Worm (Caenorhabditis elegans) whole organism, L2 larva: ENCODE results near the gene Y47D3A.14.
"Not testable (repeated sequence)": the region's sequence is repeated elsewhere in the genome, so short reads cannot be mapped to it uniquely, and the experiment has no call there.

ENCODE experiments used
- C34F6.9 ChIP-seq: fragments of 150-350 bp; optimal IDR thresholded peaks from 2 replicates; lab custom pipeline; 2014; ENCODE audit warnings: missing biosample characterization, missing genetic modification characterization
- F13H6.1 ChIP-seq: sonication (generic microtip); optimal IDR thresholded peaks from 2 replicates; lab custom pipeline; 2016; ENCODE audit warnings: missing genetic modification characterization, missing compliant biosample characterization
- R02D3.7 ChIP-seq: fragments of 150-350 bp; optimal IDR thresholded peaks from 2 replicates; lab custom pipeline; 2014; ENCODE audit warnings: missing biosample characterization, missing genetic modification characterization
- ama-1 ChIP-seq: fragments of 150-350 bp; optimal IDR thresholded peaks from 2 replicates; lab custom pipeline; 2018; ENCODE audit warnings: inconsistent platforms
- ceh-16 ChIP-seq: fragments of 150-350 bp; optimal IDR thresholded peaks from 2 replicates; lab custom pipeline; 2014; ENCODE audit warnings: missing biosample characterization, missing genetic modification characterization
- ceh-82 ChIP-seq: fragments of 150-350 bp; optimal IDR thresholded peaks from 2 replicates; lab custom pipeline; 2014; ENCODE audit warnings: missing biosample characterization, missing genetic modification characterization
- crh-2 ChIP-seq: sonication (generic microtip); optimal IDR thresholded peaks from 2 replicates; lab custom pipeline; 2017; ENCODE audit warnings: missing biosample characterization, missing genetic modification characterization
- dmd-4 ChIP-seq: sonication (generic microtip); optimal IDR thresholded peaks from 2 replicates; lab custom pipeline; 2017; ENCODE audit warnings: missing biosample characterization, missing genetic modification characterization
- egl-27 ChIP-seq: sonication (generic microtip); optimal IDR thresholded peaks from 3 replicates; lab custom pipeline; 2017; ENCODE audit warnings: missing biosample characterization, missing genetic modification reagents, missing genetic modification characterization
- elt-1 ChIP-seq: fragments of 150-350 bp; optimal IDR thresholded peaks from 2 replicates; lab custom pipeline; 2014; ENCODE audit warnings: missing biosample characterization, missing genetic modification characterization
- fos-1 ChIP-seq: fragments of 150-350 bp; optimal IDR thresholded peaks from 2 replicates; lab custom pipeline; 2014; ENCODE audit warnings: missing biosample characterization, missing genetic modification characterization
- gmeb-1 ChIP-seq: fragments of 150-350 bp; optimal IDR thresholded peaks from 2 replicates; lab custom pipeline; 2014; ENCODE audit warnings: missing biosample characterization, missing genetic modification characterization
- lin-13 ChIP-seq: fragments of 150-350 bp; optimal IDR thresholded peaks from 2 replicates; lab custom pipeline; 2014; ENCODE audit warnings: missing biosample characterization, missing genetic modification reagents, missing genetic modification characterization
- lsy-2 ChIP-seq, 2 experiments: fragments of 150-350 bp in 1 of 2; sonication (generic microtip) in 1 of 2; optimal IDR thresholded peaks; 2 replicates each; lab custom pipeline; 2014 to 2017; ENCODE audit warnings: missing biosample characterization in 2 of 2, missing genetic modification characterization in 2 of 2
- mab-5 ChIP-seq: fragments of 150-350 bp; optimal IDR thresholded peaks from 2 replicates; lab custom pipeline; 2014; ENCODE audit warnings: missing biosample characterization, missing genetic modification characterization
- mbf-1 ChIP-seq: sonication (generic microtip); optimal IDR thresholded peaks from 2 replicates; lab custom pipeline; 2017; ENCODE audit warnings: missing biosample characterization, missing genetic modification characterization
- mdl-1 ChIP-seq, 2 experiments: fragments of 150-350 bp in 1 of 2; sonication (generic microtip) in 1 of 2; optimal IDR thresholded peaks; 2 replicates each; lab custom pipeline; 2017; ENCODE audit warnings: missing biosample characterization in 2 of 2, missing genetic modification characterization in 2 of 2
- nhr-10 ChIP-seq: sonication (generic microtip); optimal IDR thresholded peaks from 2 replicates; lab custom pipeline; 2017; ENCODE audit warnings: missing biosample characterization, missing genetic modification characterization
- nhr-12 ChIP-seq: fragments of 150-350 bp; optimal IDR thresholded peaks from 2 replicates; lab custom pipeline; 2014; ENCODE audit warnings: missing biosample characterization, missing genetic modification characterization
- nhr-129 ChIP-seq: fragments of 150-350 bp; optimal IDR thresholded peaks from 2 replicates; lab custom pipeline; 2014; ENCODE audit warnings: missing biosample characterization, missing genetic modification characterization
- nhr-21 ChIP-seq: fragments of 150-350 bp; optimal IDR thresholded peaks from 2 replicates; lab custom pipeline; 2014; ENCODE audit warnings: missing biosample characterization, missing genetic modification characterization
- nhr-237 ChIP-seq: fragments of 150-350 bp; optimal IDR thresholded peaks from 2 replicates; lab custom pipeline; 2014; ENCODE audit warnings: missing biosample characterization, missing genetic modification characterization
- nhr-25 ChIP-seq: fragments of 150-350 bp; sonication (generic microtip); optimal IDR thresholded peaks from 3 replicates; lab custom pipeline; 2014; ENCODE audit warnings: missing biosample characterization, missing genetic modification characterization
- nhr-6 ChIP-seq: fragments of 150-350 bp; optimal IDR thresholded peaks from 2 replicates; lab custom pipeline; 2014; ENCODE audit warnings: missing biosample characterization, missing genetic modification characterization
- nhr-77 ChIP-seq: fragments of 150-350 bp; optimal IDR thresholded peaks from 2 replicates; lab custom pipeline; 2014; ENCODE audit warnings: missing biosample characterization, missing genetic modification characterization
- peb-1 ChIP-seq: fragments of 150-350 bp; optimal IDR thresholded peaks from 2 replicates; lab custom pipeline; 2014; ENCODE audit warnings: missing biosample characterization, missing genetic modification characterization
- sma-3 ChIP-seq: sonication (generic microtip); optimal IDR thresholded peaks from 2 replicates; lab custom pipeline; 2016; ENCODE audit warnings: missing genetic modification reagents, missing genetic modification characterization, missing compliant biosample characterization
- sma-9 ChIP-seq, 2 experiments: fragments of 150-350 bp in 1 of 2; sonication (generic microtip) in 1 of 2; optimal IDR thresholded peaks; 2 replicates each; lab custom pipeline; 2014 to 2016; ENCODE audit warnings: missing genetic modification characterization in 2 of 2, mild to moderate bottlenecking in 1 of 2, missing biosample characterization in 1 of 2, missing compliant biosample characterization in 1 of 2, missing genetic modification reagents in 1 of 2, moderate library complexity in 1 of 2
- snpc-4 ChIP-seq: fragments of 150-350 bp; optimal IDR thresholded peaks from 2 replicates; lab custom pipeline; 2014; ENCODE audit warnings: missing biosample characterization, missing genetic modification characterization
- unc-62 ChIP-seq: fragments of 150-350 bp; optimal IDR thresholded peaks from 2 replicates; lab custom pipeline; 2014; ENCODE audit warnings: missing biosample characterization, missing genetic modification reagents, missing genetic modification characterization
- zag-1 ChIP-seq: fragments of 150-350 bp; optimal IDR thresholded peaks from 2 replicates; lab custom pipeline; 2014; ENCODE audit warnings: missing biosample characterization, missing genetic modification characterization
- ztf-1 ChIP-seq: fragments of 200-800 bp; sonication (Bioruptor generic); conservative IDR thresholded peaks from 2 replicates; pipeline ENCODE4 v1.3.6; 2022; ENCODE audit warnings: missing genetic modification characterization, missing compliant biosample characterization
- ztf-4 ChIP-seq: fragments of 150-350 bp; optimal IDR thresholded peaks from 2 replicates; lab custom pipeline; 2014; ENCODE audit warnings: missing biosample characterization, missing genetic modification characterization

The Y47D3A.14 gene

DNA sequence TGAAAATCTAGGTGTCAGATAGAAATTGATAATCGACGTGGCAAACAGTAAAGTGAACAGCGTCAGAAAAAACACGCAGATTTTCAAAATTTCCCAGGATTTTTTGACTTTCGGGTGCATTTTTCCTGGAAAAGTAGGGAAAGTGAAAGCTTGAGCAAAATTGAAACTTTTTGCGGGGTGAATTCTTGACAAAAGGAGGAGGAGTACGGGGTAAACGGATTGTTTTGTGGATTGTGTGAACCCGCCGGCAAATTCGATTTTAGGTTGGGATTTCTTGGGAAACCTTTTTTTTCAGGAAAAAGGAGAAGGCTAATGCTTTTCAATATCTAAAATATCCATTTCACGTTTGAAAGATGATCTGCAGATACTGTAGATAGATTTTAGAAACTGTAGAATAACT is 1.9 kb downstream of the Y47D3A.14 start, which contains the start of gene Y47D3A.34:
Y47D3A.34 (minus strand) TSS at position 120 of the 400 bp plus-strand sequence.
- TF ChIP-seq ama-1 (lab: Kevin White, UChicago) (no peak), R02D3.7 (tag; lab: Kevin White, UChicago) (no peak)

DNA sequence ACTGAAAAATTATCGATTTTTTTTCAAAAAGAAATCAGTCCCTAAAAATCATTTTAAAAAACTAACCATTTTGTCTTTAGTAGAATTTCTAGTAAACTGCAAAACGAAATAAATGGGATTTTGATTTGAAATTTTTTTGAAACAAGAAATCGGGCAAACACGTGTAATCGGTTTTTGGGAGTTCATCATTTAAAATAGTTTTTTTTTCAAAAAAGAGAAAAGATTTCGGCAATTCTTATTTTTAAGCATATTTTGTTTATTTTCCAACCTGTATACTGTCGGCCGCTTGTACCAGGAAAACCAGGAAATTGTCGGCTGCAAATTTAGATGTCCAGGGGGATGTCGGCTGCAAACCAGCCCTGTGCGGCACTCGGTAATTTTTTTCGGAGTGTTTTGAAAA is 4.7 kb downstream of the Y47D3A.14 start, which contains the start of gene elo-8:
elo-8 (minus strand) TSS at position 101 of the 400 bp plus-strand sequence.
- TF ChIP-seq peb-1 (tag; lab: Kevin White, UChicago) = no peak
- no peak for TF ChIP-seq nhr-6 (tag; lab: Kevin White, UChicago)
- TF ChIP-seq sma-3 (GFP tag; lab: Kevin White, UChicago) = no peak
- TF ChIP-seq ceh-82 (tag; lab: Kevin White, UChicago) = no peak
- TF ChIP-seq F13H6.1 (tag; lab: Kevin White, UChicago) = no peak
- TF ChIP-seq nhr-77 = no peak
- no peak for TF ChIP-seq sma-9 (GFP tag; optimal IDR thresholded peaks at IDR 0.05; lab: Kevin White, UChicago)
- TF ChIP-seq sma-9 (tag; optimal IDR thresholded peaks at IDR 0.05; lab: Kevin White, UChicago) = no peak
- TF ChIP-seq snpc-4 = no peak
- no peak for TF ChIP-seq nhr-129 (tag; lab: Kevin White, UChicago)
- TF ChIP-seq egl-27 = no peak
- no peak for TF ChIP-seq ama-1 (lab: Kevin White, UChicago)

DNA sequence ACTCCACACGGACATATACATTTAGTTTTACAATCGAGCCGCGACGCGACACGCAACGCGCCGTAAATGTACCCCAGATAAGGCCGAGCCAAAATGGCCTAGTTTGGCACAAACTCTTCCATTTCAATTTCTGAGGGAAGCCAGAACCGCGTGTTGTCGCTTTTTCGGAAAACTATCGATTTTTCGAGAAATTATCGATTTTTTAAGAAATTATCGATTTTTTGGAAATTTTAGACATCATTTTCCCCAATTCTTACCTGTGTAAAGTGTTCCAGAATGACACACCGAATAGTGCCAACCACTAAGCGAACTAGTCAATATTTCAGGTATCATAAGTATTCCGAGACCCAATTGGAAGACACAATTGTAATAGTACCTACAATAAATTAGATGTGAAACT is 5.3 kb downstream of the Y47D3A.14 start:
- TF ChIP-seq peb-1 (tag; lab: Kevin White, UChicago) (no peak), nhr-21 (tag; lab: Kevin White, UChicago) (no peak)

DNA sequence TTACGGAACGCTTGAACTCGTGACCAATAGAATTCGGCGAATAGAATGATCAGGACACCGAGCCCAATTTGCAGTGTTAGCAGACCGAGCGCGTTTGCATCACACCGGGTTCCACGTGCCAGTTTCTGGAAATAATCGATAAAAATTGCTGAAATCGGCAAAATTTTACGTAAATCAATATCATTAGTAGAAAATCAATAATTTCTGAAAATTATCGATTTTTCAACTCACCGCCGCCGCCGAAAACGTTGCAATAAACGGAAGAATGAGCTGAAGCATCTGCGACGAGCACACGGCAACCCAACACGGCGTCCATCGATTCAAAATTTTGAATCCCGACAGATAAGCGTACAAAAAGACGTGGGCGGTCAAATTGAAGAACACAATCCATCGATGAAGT is 6.1 kb downstream of the Y47D3A.14 start:
- TF ChIP-seq ceh-82 (tag; lab: Kevin White, UChicago) = no peak
- TF ChIP-seq sma-3 (GFP tag; lab: Kevin White, UChicago) = no peak
- TF ChIP-seq gmeb-1 = no peak
- no peak for TF ChIP-seq fos-1 (tag; lab: Kevin White, UChicago)
- no peak for TF ChIP-seq nhr-129 (tag; lab: Kevin White, UChicago)
- no peak for TF ChIP-seq nhr-12 (tag; lab: Kevin White, UChicago)
- no peak for TF ChIP-seq unc-62
- TF ChIP-seq ceh-16 = no peak
- no peak for TF ChIP-seq mdl-1 (tag; optimal IDR thresholded peaks at IDR 0.05; lab: Kevin White, UChicago)

DNA sequence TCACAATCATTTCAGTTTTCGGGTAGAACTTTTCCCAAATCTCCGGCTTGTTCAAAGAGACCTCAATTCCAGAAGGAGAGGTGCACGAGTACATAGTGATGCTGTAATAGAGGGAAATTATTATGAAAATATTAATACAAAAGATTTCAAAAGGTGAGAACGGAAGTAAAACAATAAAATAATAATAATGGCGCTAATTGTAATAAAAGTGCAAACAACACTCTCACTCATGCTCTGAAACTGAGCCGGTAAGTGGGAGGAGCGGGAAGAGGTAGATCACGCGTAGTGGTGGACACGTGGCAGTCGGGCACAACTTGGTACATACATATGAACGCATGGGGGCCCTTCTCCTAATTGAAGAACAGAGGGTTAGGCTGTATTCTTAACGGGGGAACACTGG is 9.6 kb downstream of the Y47D3A.14 start, which contains the start of gene tbx-37:
tbx-37 (minus strand) TSS at position 101 of the 400 bp plus-strand sequence.
- TF ChIP-seq ztf-1 (GFP tag; lab: Robert Waterston, UW) = no peak
- no peak for TF ChIP-seq elt-1 (tag; lab: Kevin White, UChicago)
- no peak for TF ChIP-seq nhr-237 (tag; lab: Kevin White, UChicago)
- TF ChIP-seq nhr-129 (tag; lab: Kevin White, UChicago) = no peak
- no peak for TF ChIP-seq crh-2
- no peak for TF ChIP-seq snpc-4
- TF ChIP-seq dmd-4 (tag; lab: Kevin White, UChicago) = no peak

DNA sequence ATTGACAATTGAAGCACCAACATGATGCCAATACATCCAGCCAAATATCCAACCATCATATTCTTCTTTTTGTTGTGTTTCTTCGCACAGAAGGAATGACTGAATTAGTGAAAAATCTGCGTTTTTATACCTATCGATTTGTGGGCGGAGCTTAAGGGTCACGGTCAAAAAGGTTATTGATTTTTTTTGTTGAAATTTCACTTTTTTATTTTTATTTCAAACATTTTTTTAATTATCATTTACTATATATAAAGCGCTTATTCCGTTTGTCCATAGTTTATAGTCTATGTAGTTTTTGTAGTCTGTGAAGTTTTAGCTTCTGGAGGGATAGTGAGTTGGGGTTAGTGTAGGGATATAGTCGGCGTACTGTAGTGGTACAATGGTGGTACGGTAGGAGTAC is 12.7 kb downstream of the Y47D3A.14 start, which contains the start of gene Y47D3A.13:
Y47D3A.13 (minus strand) TSS at position 101 of the 400 bp plus-strand sequence.
- TF ChIP-seq ceh-16; ztf-4 (tag; lab: Kevin White, UChicago); nhr-25 (tag; lab: Kevin White, UChicago): not testable (repeated sequence)

DNA sequence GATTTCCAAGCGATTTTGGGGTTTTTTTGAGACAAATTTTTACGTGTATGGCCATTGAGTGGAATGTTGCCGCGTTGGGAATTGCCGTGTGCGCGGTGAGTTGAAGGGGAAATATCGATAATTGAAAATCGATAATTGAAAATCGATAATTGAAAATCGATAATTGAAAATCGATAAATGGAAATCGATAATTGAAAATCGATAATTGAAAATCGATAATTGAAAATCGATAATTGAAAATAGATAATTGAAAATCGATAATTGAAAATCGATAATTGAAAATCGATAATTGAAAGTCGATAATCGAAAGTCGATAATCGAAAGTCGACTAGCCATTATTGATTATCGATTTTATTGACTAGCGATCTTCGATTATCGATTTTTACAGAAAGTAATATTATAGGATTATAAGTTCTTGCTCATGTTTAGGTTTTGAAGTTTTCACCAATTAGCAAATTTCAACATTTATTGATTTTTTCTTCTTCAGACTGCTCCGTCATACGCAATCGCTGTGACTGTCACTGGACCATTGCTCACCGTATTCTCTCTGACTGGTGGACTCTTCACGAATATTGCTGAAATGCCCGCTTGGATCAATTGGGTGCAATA is 15.0 kb downstream of the Y47D3A.14 start:
- TF ChIP-seq lin-13 (no peak), C34F6.9 (tag; lab: Kevin White, UChicago) (no peak), dmd-4 (tag; lab: Kevin White, UChicago) (no peak), ceh-16 (no peak), mbf-1 (tag; lab: Kevin White, UChicago) (no peak), nhr-237 (tag; lab: Kevin White, UChicago) (no peak), mab-5 (tag; lab: Kevin White, UChicago) (no peak), lsy-2 (tag; optimal IDR thresholded peaks at IDR 0.05; lab: Kevin White, UChicago) (no peak), nhr-25 (tag; lab: Kevin White, UChicago) (no peak), ceh-82 (tag; lab: Kevin White, UChicago) (no peak), zag-1 (no peak), nhr-10 (tag; lab: Kevin White, UChicago) (no peak)
